Worm (Caenorhabditis elegans) whole organism, L1 larva: ENCODE measurements around the gene C25E10.11.

Experiments
- aha-1 ChIP-seq: fragments of 150-350 bp; optimal IDR thresholded peaks from 2 replicates; lab custom pipeline; 2014; ENCODE audit warnings: missing biosample characterization, missing genetic modification characterization
- ceh-82 ChIP-seq, 3 experiments: fragments of 150-350 bp in 1 of 3; sonication (generic microtip) in 2 of 3; optimal IDR thresholded peaks; 2 replicates each; lab custom pipeline; 2014 to 2017; ENCODE audit warnings: missing biosample characterization in 3 of 3, missing genetic modification characterization in 3 of 3
- lin-13 ChIP-seq: fragments of 150-350 bp; optimal IDR thresholded peaks from 2 replicates; lab custom pipeline; 2014; ENCODE audit warnings: missing biosample characterization, missing genetic modification reagents, missing genetic modification characterization
- lin-15B ChIP-seq: fragments of 150-350 bp; sonication (generic microtip); optimal IDR thresholded peaks from 3 replicates; lab custom pipeline; 2014; ENCODE audit warnings: missing biosample characterization, missing genetic modification characterization
- lsy-2 ChIP-seq, 2 experiments: fragments of 150-350 bp; optimal IDR thresholded peaks; 2 replicates each; lab custom pipeline; 2014; ENCODE audit warnings: missing biosample characterization in 2 of 2, missing genetic modification characterization in 2 of 2
- nhr-11 ChIP-seq: fragments of 150-350 bp; optimal IDR thresholded peaks from 2 replicates; lab custom pipeline; 2014; ENCODE audit warnings: missing biosample characterization, missing genetic modification characterization
- nhr-28 ChIP-seq: fragments of 150-350 bp; optimal IDR thresholded peaks from 2 replicates; lab custom pipeline; 2014; ENCODE audit warnings: missing biosample characterization, missing genetic modification characterization
- rnt-1 ChIP-seq: sonication (generic microtip); optimal IDR thresholded peaks from 2 replicates; lab custom pipeline; 2016; ENCODE audit warnings: mild to moderate bottlenecking, missing genetic modification characterization, moderate library complexity, missing compliant biosample characterization
- unc-86 ChIP-seq: sonication (generic microtip); optimal IDR thresholded peaks from 2 replicates; lab custom pipeline; 2016; ENCODE audit warnings: missing genetic modification characterization, missing compliant biosample characterization
- zip-4 ChIP-seq: fragments of 200-800 bp; sonication (Bioruptor generic); optimal IDR thresholded peaks from 2 replicates; lab custom pipeline; 2018; ENCODE audit warnings: mild to moderate bottlenecking, missing genetic modification characterization, moderate library complexity, missing compliant biosample characterization

DNA sequence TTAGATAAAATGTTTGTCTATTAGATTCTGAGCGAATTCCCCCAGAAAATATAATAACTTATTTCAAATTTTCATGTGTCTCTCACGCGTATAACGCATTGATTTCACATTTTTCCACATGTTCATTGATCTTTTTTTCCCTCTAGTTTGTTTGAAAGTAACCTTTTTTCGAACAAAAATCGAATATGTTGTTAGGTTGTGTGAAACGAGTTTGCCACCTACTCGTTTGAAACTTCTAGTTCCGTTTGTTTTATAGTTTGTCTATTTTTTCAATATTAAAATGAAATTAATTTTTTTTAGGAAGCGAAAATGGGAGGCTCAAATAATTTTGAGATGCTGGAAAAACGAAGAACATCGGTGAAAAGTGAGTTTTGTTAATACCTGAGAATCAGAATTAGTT is 28.3 kb downstream of the C25E10.11 start, which contains the start of gene C25E10.5:
- TF ChIP-seq nhr-28 (tag; lab: Kevin White, UChicago), result no peak
- TF ChIP-seq zip-4 (GFP tag; lab: Kevin White, UChicago), result no peak
- TF ChIP-seq ceh-82 (tag; optimal IDR thresholded peaks at IDR 0.05; lab: Kevin White, UChicago), result no peak
- TF ChIP-seq lsy-2 (tag; optimal IDR thresholded peaks at IDR 0.05; lab: Kevin White, UChicago), result no peak
- no peak for TF ChIP-seq lin-13
- TF ChIP-seq unc-86 (tag; lab: Kevin White, UChicago), result no peak
- no peak for TF ChIP-seq aha-1 (tag; lab: Kevin White, UChicago)
- no peak for TF ChIP-seq nhr-11 (tag; lab: Kevin White, UChicago)
- no peak for TF ChIP-seq lin-15B (tag; lab: Kevin White, UChicago)
- no peak for TF ChIP-seq rnt-1 (tag; lab: Kevin White, UChicago)
